Fruit fly (Drosophila melanogaster) whole organism, embryonic: Measurements from ENCODE around the gene CG14395.

ENCODE experiments used
- B-H1 ChIP-seq: fragments of 200-800 bp; sonication (Bioruptor generic); IDR thresholded peaks from 3 replicates; pipeline ENCODE4 v1.3.6; 2022; ENCODE audit warnings: missing biosample characterization, missing genetic modification characterization
- CG10147 ChIP-seq: fragments of 200-800 bp; sonication (Bioruptor generic); optimal IDR thresholded peaks from 2 replicates; lab custom pipeline; 2019; ENCODE audit warnings: missing biosample characterization, mild to moderate bottlenecking, missing genetic modification characterization, moderate library complexity
- CG11560 ChIP-seq: fragments of 200-800 bp; sonication (Bioruptor generic); IDR thresholded peaks from 3 replicates; pipeline ENCODE4 v1.3.6; 2022; ENCODE audit warnings: missing biosample characterization, missing genetic modification characterization
- CG1233 ChIP-seq: fragments of 200-800 bp; sonication (Bioruptor generic); optimal IDR thresholded peaks from 4 replicates; lab custom pipeline; 2018; ENCODE audit warnings: missing biosample characterization, mild to moderate bottlenecking, missing genetic modification characterization
- CG12391 ChIP-seq: fragments of 200-800 bp; sonication (Bioruptor generic); optimal IDR thresholded peaks from 3 replicates; lab custom pipeline; 2018; ENCODE audit warnings: missing biosample characterization, mild to moderate bottlenecking, missing genetic modification characterization, moderate library complexity
- CG13624 ChIP-seq: fragments of 200-800 bp; sonication (Bioruptor generic); optimal IDR thresholded peaks from 2 replicates; lab custom pipeline; 2016; ENCODE audit warnings: missing biosample characterization, missing genetic modification characterization
- CG14014 ChIP-seq: fragments of 200-800 bp; sonication (Bioruptor generic); IDR thresholded peaks from 2 replicates; pipeline ENCODE4 v1.3.6; 2022; ENCODE audit warnings: missing biosample characterization, missing genetic modification characterization
- CG15479 ChIP-seq: fragments of 200-800 bp; sonication (Bioruptor generic); optimal IDR thresholded peaks from 3 replicates; lab custom pipeline; 2019; ENCODE audit warnings: missing biosample characterization, mild to moderate bottlenecking, missing genetic modification characterization, moderate library complexity
- CG1603 ChIP-seq: fragments of 200-800 bp; sonication (Bioruptor generic); optimal IDR thresholded peaks from 2 replicates; lab custom pipeline; 2019; ENCODE audit warnings: missing biosample characterization, mild to moderate bottlenecking, missing genetic modification characterization, moderate library complexity
- CG17912 ChIP-seq: fragments of 200-800 bp; sonication (Bioruptor generic); optimal IDR thresholded peaks from 2 replicates; lab custom pipeline; 2018; ENCODE audit warnings: missing biosample characterization, mild to moderate bottlenecking, missing genetic modification characterization
- CG18476 ChIP-seq: fragments of 200-800 bp; sonication (Bioruptor generic); optimal IDR thresholded peaks from 2 replicates; lab custom pipeline; 2016; ENCODE audit warnings: missing biosample characterization, mild to moderate bottlenecking, missing genetic modification characterization
- CG18619 ChIP-seq: fragments of 200-800 bp; sonication (Bioruptor generic); optimal IDR thresholded peaks from 3 replicates; lab custom pipeline; 2017; ENCODE audit warnings: missing biosample characterization, mild to moderate bottlenecking, missing genetic modification characterization
- CG2120 ChIP-seq: fragments of 200-800 bp; sonication (Bioruptor generic); optimal IDR thresholded peaks from 3 replicates; lab custom pipeline; 2016; ENCODE audit warnings: missing biosample characterization, missing genetic modification characterization
- CG2199 ChIP-seq: fragments of 200-800 bp; sonication (Bioruptor generic); IDR thresholded peaks from 3 replicates; pipeline ENCODE4 v1.3.6; 2022; ENCODE audit warnings: missing biosample characterization, missing genetic modification characterization
- CG2875 ChIP-seq: fragments of 200-800 bp; sonication (Bioruptor generic); optimal IDR thresholded peaks from 2 replicates; lab custom pipeline; 2017; ENCODE audit warnings: missing biosample characterization, mild to moderate bottlenecking, missing genetic modification characterization, missing genetic modification reagents
- CG30020 ChIP-seq: fragments of 200-800 bp; optimal IDR thresholded peaks from 2 replicates; lab custom pipeline; 2019; ENCODE audit warnings: missing biosample characterization, mild to moderate bottlenecking, missing genetic modification characterization, moderate library complexity
- CG31365 ChIP-seq: fragments of 200-800 bp; sonication (Bioruptor generic); optimal IDR thresholded peaks from 2 replicates; lab custom pipeline; 2018; ENCODE audit warnings: missing biosample characterization, mild to moderate bottlenecking, missing genetic modification characterization
- CG4424 ChIP-seq: fragments of 200-800 bp; sonication (Bioruptor generic); optimal IDR thresholded peaks from 3 replicates; lab custom pipeline; 2016; ENCODE audit warnings: missing biosample characterization, missing genetic modification characterization
- CG6175 ChIP-seq: fragments of 200-800 bp; sonication (Bioruptor generic); IDR thresholded peaks from 3 replicates; pipeline ENCODE4 v1.3.6; 2022; ENCODE audit warnings: missing biosample characterization, missing genetic modification characterization
- CG8089 ChIP-seq: fragments of 200-800 bp; sonication (Bioruptor generic); optimal IDR thresholded peaks from 3 replicates; lab custom pipeline; 2016; ENCODE audit warnings: missing biosample characterization, missing genetic modification characterization
- Dad ChIP-seq: fragments of 200-800 bp; sonication (Bioruptor generic); optimal IDR thresholded peaks from 3 replicates; lab custom pipeline; 2016; ENCODE audit warnings: missing biosample characterization, missing genetic modification characterization
- Dfd ChIP-seq, 2 experiments: fragments of >200 bp; optimal IDR thresholded peaks; 2 replicates each; lab custom pipeline; 2017; ENCODE audit warnings: missing biosample characterization in 2 of 2, missing genetic modification characterization in 2 of 2
- Dp ChIP-seq: fragments of 200-800 bp; sonication (Bioruptor generic); optimal IDR thresholded peaks from 2 replicates; lab custom pipeline; 2018; ENCODE audit warnings: missing biosample characterization, mild to moderate bottlenecking, missing genetic modification characterization, moderate library complexity
- ERR ChIP-seq: fragments of 200-800 bp; sonication (Bioruptor generic); optimal IDR thresholded peaks from 2 replicates; lab custom pipeline; 2016; ENCODE audit warnings: missing biosample characterization, missing genetic modification characterization
- GATAe ChIP-seq: fragments of 200-800 bp; sonication (Bioruptor generic); conservative IDR thresholded peaks from 2 replicates; pipeline ENCODE4 v1.3.6; 2022; ENCODE audit warnings: missing biosample characterization, missing genetic modification characterization
- Gug ChIP-seq: fragments of 200-800 bp; sonication (Bioruptor generic); IDR thresholded peaks from 4 replicates; pipeline ENCODE4 v1.3.6; 2022; ENCODE audit warnings: missing biosample characterization, missing genetic modification characterization
- MBD-R2 ChIP-seq: fragments of 200-800 bp; sonication (Bioruptor generic); IDR thresholded peaks from 2 replicates; pipeline ENCODE4 v1.3.6; 2022; ENCODE audit warnings: missing biosample characterization, missing genetic modification characterization
- Med ChIP-seq: fragments of 200-800 bp; sonication (Bioruptor generic); peaks from one replicate; lab custom pipeline; 2016; ENCODE audit warnings: missing biosample characterization, missing genetic modification characterization, mild to moderate bottlenecking, inconsistent platforms, moderate library complexity
- Pdp1 ChIP-seq, 2 experiments: fragments of 200-800 bp; sonication (Bioruptor generic); optimal IDR thresholded peaks; 3 replicates each; lab custom pipeline; 2016; ENCODE audit warnings: missing biosample characterization in 2 of 2, missing genetic modification characterization in 2 of 2, mild to moderate bottlenecking in 1 of 2, moderate library complexity in 1 of 2
- Ptx1 ChIP-seq: fragments of 200-800 bp; sonication (Bioruptor generic); IDR thresholded peaks from 2 replicates; pipeline ENCODE4 v1.3.6; 2022; ENCODE audit warnings: missing biosample characterization, missing genetic modification characterization
- Ssrp ChIP-seq: fragments of 200-800 bp; sonication (Bioruptor generic); optimal IDR thresholded peaks from 2 replicates; lab custom pipeline; 2018; ENCODE audit warnings: missing biosample characterization, mild to moderate bottlenecking, missing genetic modification characterization, moderate library complexity
- TFAM ChIP-seq: fragments of 200-800 bp; sonication (Bioruptor generic); optimal IDR thresholded peaks from 2 replicates; lab custom pipeline; 2017; ENCODE audit warnings: missing biosample characterization, missing genetic modification characterization, inconsistent platforms
- Taf1 ChIP-seq: fragments of 200-800 bp; sonication (Bioruptor generic); IDR thresholded peaks from 2 replicates; pipeline ENCODE4 v1.3.6; 2022; ENCODE audit warnings: missing biosample characterization, missing genetic modification characterization
- Xrp1 ChIP-seq: fragments of 200-800 bp; sonication (Bioruptor generic); IDR thresholded peaks from 2 replicates; pipeline ENCODE4 v1.3.6; 2022; ENCODE audit warnings: missing biosample characterization, missing genetic modification characterization
- croc ChIP-seq: fragments of 200-800 bp; sonication (Bioruptor generic); conservative IDR thresholded peaks from 3 replicates; pipeline ENCODE4 v1.3.6; 2022; ENCODE audit warnings: missing biosample characterization, missing genetic modification characterization
- dati ChIP-seq: fragments of 200-800 bp; sonication (Bioruptor generic); IDR thresholded peaks from 2 replicates; pipeline ENCODE4 v1.3.6; 2022; ENCODE audit warnings: missing biosample characterization, missing genetic modification characterization
- ewg ChIP-seq: fragments of 200-800 bp; sonication (Bioruptor generic); optimal IDR thresholded peaks from 3 replicates; lab custom pipeline; 2017; ENCODE audit warnings: mild to moderate bottlenecking, missing biosample characterization, missing genetic modification reagents, missing genetic modification characterization
- gfzf ChIP-seq: fragments of 200-800 bp; sonication (Bioruptor generic); optimal IDR thresholded peaks from 2 replicates; lab custom pipeline; 2016; ENCODE audit warnings: missing biosample characterization, mild to moderate bottlenecking, missing genetic modification characterization, moderate library complexity
- hb ChIP-seq: fragments of 200-800 bp; sonication (Bioruptor generic); IDR thresholded peaks from 3 replicates; pipeline ENCODE4 v1.3.6; 2022; ENCODE audit warnings: missing biosample characterization, missing genetic modification characterization; ENCODE audit not compliant: partially characterized antibody
- her ChIP-seq: fragments of 200-800 bp; sonication (Bioruptor generic); optimal IDR thresholded peaks from 2 replicates; lab custom pipeline; 2016; ENCODE audit warnings: missing biosample characterization, missing genetic modification characterization
- hkb ChIP-seq, 2 experiments: fragments of 200-800 bp in 1 of 2; fragments of >200 bp in 1 of 2; sonication (Bioruptor generic) in 1 of 2; IDR thresholded peaks in 1 of 2; optimal IDR thresholded peaks in 1 of 2; 2 replicates each; pipeline versions ENCODE4 v1.3.6 to Lab custom; 2017 to 2022; ENCODE audit warnings: missing biosample characterization in 1 of 2, missing genetic modification characterization in 1 of 2
- jigr1 ChIP-seq: fragments of 200-800 bp; sonication (Bioruptor generic); IDR thresholded peaks from 3 replicates; pipeline ENCODE4 v1.3.6; 2022; ENCODE audit warnings: missing biosample characterization, missing genetic modification characterization
- kah ChIP-seq: fragments of 200-800 bp; sonication (Bioruptor generic); optimal IDR thresholded peaks from 2 replicates; lab custom pipeline; 2018; ENCODE audit warnings: missing biosample characterization, mild to moderate bottlenecking, missing genetic modification characterization
- kay ChIP-seq: fragments of 200-800 bp; sonication (Bioruptor generic); optimal IDR thresholded peaks from 2 replicates; lab custom pipeline; 2016; ENCODE audit warnings: missing biosample characterization, missing genetic modification characterization
- slp2 ChIP-seq: fragments of 200-800 bp; sonication (Bioruptor generic); optimal IDR thresholded peaks from 2 replicates; lab custom pipeline; 2016; ENCODE audit warnings: missing biosample characterization, missing genetic modification characterization
- sqz ChIP-seq: fragments of 200-800 bp; sonication (Bioruptor generic); optimal IDR thresholded peaks from 3 replicates; lab custom pipeline; 2018; ENCODE audit warnings: missing biosample characterization, mild to moderate bottlenecking, missing genetic modification characterization
- stc ChIP-seq: fragments of 200-800 bp; sonication (Bioruptor generic); IDR thresholded peaks from 2 replicates; pipeline ENCODE4 v1.3.6; 2022; ENCODE audit warnings: missing biosample characterization, missing genetic modification characterization
- sug ChIP-seq: fragments of 200-800 bp; optimal IDR thresholded peaks from 2 replicates; lab custom pipeline; 2019; ENCODE audit warnings: missing biosample characterization, mild to moderate bottlenecking, missing genetic modification characterization, moderate library complexity
- tup ChIP-seq: fragments of 200-800 bp; sonication (Bioruptor generic); optimal IDR thresholded peaks from 2 replicates; lab custom pipeline; 2016; ENCODE audit warnings: missing biosample characterization, mild to moderate bottlenecking, missing genetic modification characterization, moderate library complexity
- usp ChIP-seq: fragments of >200 bp; optimal IDR thresholded peaks from 2 replicates; lab custom pipeline; 2017; ENCODE audit warnings: missing biosample characterization, missing genetic modification characterization

CG14395 gene

dm6 chr3R:12722392-12722914 lies 59.8 kb downstream of the CG14395 start, which contains the start of gene Men (continued):
- TF ChIP-seq ewg (no peak), stc (GFP tag; lab: Robert Waterston, UW) (peak; percentile 64), CG2875 (no peak), kay (GFP tag; lab: Kevin White, UChicago) (peak; percentile 45), CG13624 (no peak), CG15479 (GFP tag; lab: Kevin White, UChicago) (no peak), Med (GFP tag; lab: Kevin White, UChicago) (peak; percentile 71), ERR (GFP tag; lab: Kevin White, UChicago) (no peak), hb (GFP tag; lab: Robert Waterston, UW) (no peak), Dad (GFP tag; lab: Kevin White, UChicago) (no peak), TFAM (GFP tag; lab: Kevin White, UChicago) (no peak), Pdp1 (GFP tag; optimal IDR thresholded peaks at IDR 0.05; lab: Kevin White, UChicago) (peak; percentile 4 to 18), CG1233 (GFP tag; lab: Kevin White, UChicago) (no peak), kah (GFP tag; lab: Kevin White, UChicago) (peak; percentile 16), CG1603 (tag; lab: Kevin White, UChicago) (no peak), CG18619 (peak; percentile 45), CG18476 (GFP tag; lab: Kevin White, UChicago) (peak; percentile 48), croc (peak; percentile 29; the same call in 2 of the 3 replicates), Gug (GFP tag; lab: Robert Waterston, UW) (peak; percentile 36; the same call in 1 of the 4 replicates), CG2120 (GFP tag; lab: Kevin White, UChicago) (peak; percentile 33), sqz (GFP tag; lab: Kevin White, UChicago) (peak; percentile 27), MBD-R2 (GFP tag; lab: Robert Waterston, UW) (no peak), Dp (no peak), Ptx1 (GFP tag; lab: Robert Waterston, UW) (peak; percentile 80), slp2 (GFP tag; lab: Kevin White, UChicago) (no peak), CG6175 (GFP tag; lab: Robert Waterston, UW) (no peak), her (GFP tag; lab: Kevin White, UChicago) (no peak), Taf1 (no peak), CG17912 (no peak), Xrp1 (peak; percentile 68), GATAe (GFP tag; lab: Robert Waterston, UW) (no peak), jigr1 (GFP tag; lab: Robert Waterston, UW) (no peak), CG2199 (GFP tag; lab: Robert Waterston, UW) (no peak), gfzf (GFP tag; lab: Kevin White, UChicago) (no peak), CG8089 (GFP tag; lab: Kevin White, UChicago) (no peak), CG14014 (peak; percentile 59; the same call in 1 of the 2 replicates), CG31365 (tag; lab: Kevin White, UChicago) (no peak), B-H1 (GFP tag; lab: Robert Waterston, UW) (0 out of 3 replicates have a peak, but pooled peaks have one; percentile 22), dati (GFP tag; lab: Robert Waterston, UW) (peak; percentile 49; the same call in 1 of the 2 replicates), usp (no peak), Dfd (GFP tag; optimal IDR thresholded peaks at IDR 0.05; lab: Kevin White, UChicago) (no peak), sug (peak; percentile 62), CG12391 (tag; lab: Kevin White, UChicago) (peak; percentile 61), CG30020 (tag; lab: Kevin White, UChicago) (peak; percentile 40), hkb (optimal IDR thresholded peaks at IDR 0.05; lab: Kevin White, UChicago) (no peak), hkb (GFP tag; IDR thresholded peaks at IDR 0.05; lab: Robert Waterston, UW) (peak; percentile 45; the same call in 1 of the 2 replicates), CG4424 (peak; percentile 50), CG10147 (GFP tag; lab: Kevin White, UChicago) (peak; percentile 53), tup (GFP tag; lab: Kevin White, UChicago) (no peak), CG11560 (tag; lab: Robert Waterston, UW) (no peak), Ssrp (peak; percentile 69)
